Worm (Caenorhabditis elegans) whole organism, mixed stage, embryonic: Measurements from ENCODE around the gene Y39A1A.10.

Experiments used
- lin-13 ChIP-seq: fragments of 150-350 bp; optimal IDR thresholded peaks from 2 replicates; lab custom pipeline; 2014; ENCODE audit warnings: missing biosample characterization, missing genetic modification characterization
- lin-32 ChIP-seq: fragments of 200-800 bp; sonication (Bioruptor generic); optimal IDR thresholded peaks from 2 replicates; lab custom pipeline; 2018; ENCODE audit warnings: mild to moderate bottlenecking, missing genetic modification characterization, missing compliant biosample characterization
- mab-5 ChIP-seq: fragments of 150-350 bp; optimal IDR thresholded peaks from 2 replicates; lab custom pipeline; 2014; ENCODE audit warnings: missing biosample characterization, missing genetic modification characterization
- mep-1 ChIP-seq: fragments of 150-350 bp; optimal IDR thresholded peaks from 2 replicates; lab custom pipeline; 2017; ENCODE audit warnings: missing biosample characterization, missing genetic modification reagents, missing genetic modification characterization, inconsistent platforms
- mls-2 ChIP-seq: sonication (generic microtip); optimal IDR thresholded peaks from 2 replicates; lab custom pipeline; 2016; ENCODE audit warnings: mild to moderate bottlenecking, missing genetic modification characterization, moderate library complexity, missing compliant biosample characterization
- nhr-237 ChIP-seq: fragments of 150-350 bp; optimal IDR thresholded peaks from 2 replicates; lab custom pipeline; 2014; ENCODE audit warnings: missing biosample characterization, missing genetic modification characterization
- nhr-28 ChIP-seq: fragments of 150-350 bp; optimal IDR thresholded peaks from 2 replicates; lab custom pipeline; 2014; ENCODE audit warnings: missing biosample characterization, missing genetic modification characterization
- unc-62 ChIP-seq: fragments of 150-350 bp; optimal IDR thresholded peaks from 2 replicates; lab custom pipeline; 2014; ENCODE audit warnings: missing biosample characterization, missing genetic modification reagents, missing genetic modification characterization

DNA sequence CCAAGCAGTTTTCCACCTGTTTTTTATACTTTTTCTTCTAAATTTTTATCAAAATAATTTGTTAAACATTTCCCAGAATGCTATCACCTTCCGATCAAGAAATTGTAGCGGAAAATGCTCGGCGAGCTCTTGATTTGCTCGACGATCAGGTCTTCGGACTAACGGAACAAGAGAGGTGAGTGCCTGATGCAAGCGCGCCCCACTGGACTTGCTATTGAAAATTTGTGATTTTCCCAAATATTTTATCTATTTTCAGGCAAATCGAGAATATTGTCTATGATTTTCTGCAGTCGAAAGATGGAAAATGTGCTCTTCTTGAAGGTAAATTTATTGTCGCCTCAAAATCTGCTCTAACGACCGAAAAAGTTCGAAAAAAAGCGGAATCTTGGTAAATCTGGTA, 13.6 kb downstream of the Y39A1A.10 start, which contains the start of gene orc-4:
- TF ChIP-seq unc-62 (GFP tag; lab: Kevin White, UChicago) (no peak), lin-32 (no peak), mab-5 (tag; lab: Kevin White, UChicago) (no peak), lin-13 (tag; lab: Kevin White, UChicago) (no peak), nhr-28 (no peak), nhr-237 (no peak), mls-2 (no peak), mep-1 (tag; lab: Kevin White, UChicago) (no peak)
